Worm (Caenorhabditis elegans) whole organism, mixed stage, embryonic: Measurements from ENCODE around the gene C05D11.8.

Source experiments
- M03D4.4 ChIP-seq: sonication (generic microtip); optimal IDR thresholded peaks from 2 replicates; lab custom pipeline; 2017; ENCODE audit warnings: mild to moderate bottlenecking, missing genetic modification characterization, missing compliant biosample characterization
- blmp-1 ChIP-seq: fragments of 150-350 bp; optimal IDR thresholded peaks from 2 replicates; lab custom pipeline; 2014; ENCODE audit warnings: missing biosample characterization, missing genetic modification characterization
- ceh-39 ChIP-seq: fragments of 150-350 bp; optimal IDR thresholded peaks from 2 replicates; lab custom pipeline; 2014; ENCODE audit warnings: missing biosample characterization, missing genetic modification characterization
- ces-1 ChIP-seq: fragments of 150-350 bp; optimal IDR thresholded peaks from 2 replicates; lab custom pipeline; 2014; ENCODE audit warnings: missing biosample characterization, missing genetic modification reagents, missing genetic modification characterization
- cnd-1 ChIP-seq: fragments of 200-800 bp; sonication (Bioruptor generic); optimal IDR thresholded peaks from 2 replicates; lab custom pipeline; 2018; ENCODE audit warnings: mild to moderate bottlenecking, missing genetic modification characterization, missing compliant biosample characterization
- drap-1 ChIP-seq: fragments of 200-800 bp; sonication (Bioruptor generic); optimal IDR thresholded peaks from 3 replicates; lab custom pipeline; 2018; ENCODE audit warnings: mild to moderate bottlenecking, missing genetic modification characterization, missing compliant biosample characterization
- elt-1 ChIP-seq: sonication (generic microtip); optimal IDR thresholded peaks from 2 replicates; lab custom pipeline; 2017; ENCODE audit warnings: missing genetic modification characterization, mild to moderate bottlenecking, missing compliant biosample characterization, antibody characterized with exemption, moderate library complexity, borderline replicate concordance; ENCODE audit not compliant: insufficient read depth
- elt-3 ChIP-seq: fragments of 150-350 bp; optimal IDR thresholded peaks from 2 replicates; lab custom pipeline; 2014; ENCODE audit warnings: missing biosample characterization, missing genetic modification characterization
- flh-1 ChIP-seq: fragments of 200-800 bp; sonication (Bioruptor generic); optimal IDR thresholded peaks from 2 replicates; lab custom pipeline; 2018; ENCODE audit warnings: mild to moderate bottlenecking, missing genetic modification characterization, moderate library complexity, missing compliant biosample characterization
- ham-2 ChIP-seq: fragments of 200-800 bp; sonication (Bioruptor generic); optimal IDR thresholded peaks from 2 replicates; lab custom pipeline; 2018; ENCODE audit warnings: mild to moderate bottlenecking, missing genetic modification characterization, missing compliant biosample characterization
- hlh-1 ChIP-seq: fragments of 150-350 bp; optimal IDR thresholded peaks from 2 replicates; lab custom pipeline; 2014; ENCODE audit warnings: missing biosample characterization, missing genetic modification reagents, missing genetic modification characterization
- lin-13 ChIP-seq: fragments of 150-350 bp; optimal IDR thresholded peaks from 2 replicates; lab custom pipeline; 2014; ENCODE audit warnings: missing biosample characterization, missing genetic modification characterization
- lin-32 ChIP-seq: fragments of 200-800 bp; sonication (Bioruptor generic); optimal IDR thresholded peaks from 2 replicates; lab custom pipeline; 2018; ENCODE audit warnings: mild to moderate bottlenecking, missing genetic modification characterization, missing compliant biosample characterization
- lsy-2 ChIP-seq: fragments of 150-350 bp; optimal IDR thresholded peaks from 2 replicates; lab custom pipeline; 2014; ENCODE audit warnings: missing biosample characterization, missing genetic modification characterization
- mab-5 ChIP-seq: fragments of 150-350 bp; optimal IDR thresholded peaks from 2 replicates; lab custom pipeline; 2014; ENCODE audit warnings: missing biosample characterization, missing genetic modification characterization
- mep-1 ChIP-seq: fragments of 150-350 bp; optimal IDR thresholded peaks from 2 replicates; lab custom pipeline; 2017; ENCODE audit warnings: missing biosample characterization, missing genetic modification reagents, missing genetic modification characterization, inconsistent platforms
- mls-2 ChIP-seq: sonication (generic microtip); optimal IDR thresholded peaks from 2 replicates; lab custom pipeline; 2016; ENCODE audit warnings: mild to moderate bottlenecking, missing genetic modification characterization, moderate library complexity, missing compliant biosample characterization
- nhr-12 ChIP-seq: fragments of 150-350 bp; optimal IDR thresholded peaks from 2 replicates; lab custom pipeline; 2014; ENCODE audit warnings: missing biosample characterization, missing genetic modification characterization
- nhr-2 ChIP-seq: fragments of 150-350 bp; optimal IDR thresholded peaks from 2 replicates; lab custom pipeline; 2014; ENCODE audit warnings: missing biosample characterization, missing genetic modification characterization
- nhr-237 ChIP-seq: fragments of 150-350 bp; optimal IDR thresholded peaks from 2 replicates; lab custom pipeline; 2014; ENCODE audit warnings: missing biosample characterization, missing genetic modification characterization
- nhr-28 ChIP-seq: fragments of 150-350 bp; optimal IDR thresholded peaks from 2 replicates; lab custom pipeline; 2014; ENCODE audit warnings: missing biosample characterization, missing genetic modification characterization
- nhr-76 ChIP-seq: sonication (generic microtip); optimal IDR thresholded peaks from 2 replicates; lab custom pipeline; 2017; ENCODE audit warnings: missing biosample characterization, missing genetic modification characterization
- pha-4 ChIP-seq: fragments of 150-350 bp; optimal IDR thresholded peaks from 2 replicates; lab custom pipeline; 2018; ENCODE audit warnings: missing biosample characterization, missing genetic modification reagents, missing genetic modification characterization
- sem-2 ChIP-seq: fragments of 200-800 bp; sonication (Bioruptor generic); optimal IDR thresholded peaks from 2 replicates; lab custom pipeline; 2018; ENCODE audit warnings: mild to moderate bottlenecking, missing genetic modification characterization, missing compliant biosample characterization
- snpc-4 ChIP-seq: fragments of 150-350 bp; optimal IDR thresholded peaks from 2 replicates; lab custom pipeline; 2014; ENCODE audit warnings: missing biosample characterization, missing genetic modification characterization
- sptf-1 ChIP-seq: sonication (generic microtip); optimal IDR thresholded peaks from 2 replicates; lab custom pipeline; 2017; ENCODE audit warnings: mild to moderate bottlenecking, missing genetic modification characterization, moderate library complexity, missing compliant biosample characterization
- tbx-8 ChIP-seq: fragments of 200-800 bp; sonication (Bioruptor generic); optimal IDR thresholded peaks from 2 replicates; lab custom pipeline; 2018; ENCODE audit warnings: mild to moderate bottlenecking, missing genetic modification characterization, moderate library complexity, missing compliant biosample characterization
- unc-120 ChIP-seq: sonication (generic microtip); optimal IDR thresholded peaks from 2 replicates; lab custom pipeline; 2017; ENCODE audit warnings: missing genetic modification characterization, missing compliant biosample characterization; ENCODE audit not compliant: poor library complexity, severe bottlenecking
- unc-39 ChIP-seq: fragments of 150-350 bp; optimal IDR thresholded peaks from 2 replicates; lab custom pipeline; 2014; ENCODE audit warnings: missing biosample characterization, missing genetic modification characterization
- unc-62 ChIP-seq: fragments of 150-350 bp; optimal IDR thresholded peaks from 2 replicates; lab custom pipeline; 2014; ENCODE audit warnings: missing biosample characterization, missing genetic modification reagents, missing genetic modification characterization
- ztf-11 ChIP-seq: fragments of 150-350 bp; optimal IDR thresholded peaks from 2 replicates; lab custom pipeline; 2014; ENCODE audit warnings: missing biosample characterization, missing genetic modification characterization

Gene C05D11.8

DNA sequence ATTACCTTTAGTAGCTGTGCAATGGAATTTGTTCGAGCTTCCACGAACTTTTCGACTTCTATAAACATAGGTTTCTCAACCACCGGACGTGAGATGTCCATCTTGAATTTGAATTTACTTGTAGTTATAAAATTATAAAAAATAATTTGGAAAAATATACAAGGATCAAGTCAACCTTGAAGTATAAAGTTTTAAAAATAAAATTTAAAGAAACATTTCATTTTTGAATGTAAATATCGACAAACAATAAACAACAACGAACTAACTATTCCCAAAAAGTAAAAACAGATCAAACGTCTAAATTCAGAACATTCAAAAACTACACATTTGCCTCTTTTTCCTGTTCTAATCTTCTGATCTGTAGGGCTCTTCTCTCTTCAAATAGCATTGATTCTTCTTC lies 3.7 kb upstream of the C05D11.8 start, which contains the start of gene popl-1:
popl-1 (minus strand) TSS at position 101 of the 400 bp plus-strand sequence.
- no peak for TF ChIP-seq nhr-76 (tag; lab: Kevin White, UChicago)
- no peak for TF ChIP-seq nhr-237 (tag; lab: Kevin White, UChicago)
- TF ChIP-seq ztf-11 (tag; lab: Kevin White, UChicago): no peak
- no peak for TF ChIP-seq elt-1 (tag; lab: Kevin White, UChicago)
- TF ChIP-seq tbx-8 (GFP tag; lab: Kevin White, UChicago): no peak
- no peak for TF ChIP-seq ham-2 (GFP tag; lab: Kevin White, UChicago)
- TF ChIP-seq hlh-1 (tag; lab: Kevin White, UChicago): no peak
- TF ChIP-seq unc-62 (GFP tag; lab: Kevin White, UChicago): no peak
- TF ChIP-seq sem-2 (GFP tag; lab: Kevin White, UChicago): no peak
- no peak for TF ChIP-seq mep-1 (tag; lab: Kevin White, UChicago)
- no peak for TF ChIP-seq ceh-39
- TF ChIP-seq blmp-1: no peak
- no peak for TF ChIP-seq unc-39 (tag; lab: Kevin White, UChicago)
- no peak for TF ChIP-seq lin-32
- TF ChIP-seq ces-1 (GFP tag; lab: Kevin White, UChicago): no peak

DNA sequence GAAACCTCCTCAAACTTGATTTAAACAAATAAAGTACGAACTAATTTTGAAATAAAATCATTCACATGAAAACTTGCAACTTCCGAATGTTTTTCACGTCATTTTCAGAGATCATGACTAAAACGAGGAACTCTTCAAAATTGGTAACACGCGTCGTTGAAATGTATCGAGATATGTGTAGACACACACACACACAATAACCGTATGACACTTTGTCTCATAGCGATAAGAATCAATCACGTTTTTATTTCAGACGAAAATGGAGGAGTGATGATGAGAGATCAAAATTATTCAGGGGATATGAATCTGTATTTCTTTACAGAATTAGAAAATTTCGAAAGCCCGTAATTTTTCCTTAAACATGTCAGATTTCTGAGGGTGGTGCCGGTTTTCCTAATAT lies 4.4 kb downstream of the C05D11.8 start:
- no peak for TF ChIP-seq nhr-28
- no peak for TF ChIP-seq elt-3 (tag; lab: Kevin White, UChicago)
- TF ChIP-seq nhr-76 (tag; lab: Kevin White, UChicago): no peak
- no peak for TF ChIP-seq mab-5 (tag; lab: Kevin White, UChicago)
- TF ChIP-seq, all 35 proteins: peak for 0

ce11 chrIII:6421973-6422511 lies 5.1 kb downstream of the C05D11.8 start:
- TF ChIP-seq mls-2 (no peak), cnd-1 (tag; lab: Kevin White, UChicago) (no peak), nhr-12 (tag; lab: Kevin White, UChicago) (no peak), ztf-11 (tag; lab: Kevin White, UChicago) (no peak), mep-1 (tag; lab: Kevin White, UChicago) (no peak), elt-3 (tag; lab: Kevin White, UChicago) (no peak), elt-1 (tag; lab: Kevin White, UChicago) (no peak), unc-39 (tag; lab: Kevin White, UChicago) (no peak), pha-4 (tag; lab: Kevin White, UChicago) (no peak), lin-32 (no peak), M03D4.4 (tag; lab: Kevin White, UChicago) (no peak), nhr-2 (tag; lab: Kevin White, UChicago) (no peak), flh-1 (GFP tag; lab: Kevin White, UChicago) (no peak), lsy-2 (tag; lab: Kevin White, UChicago) (no peak), blmp-1 (no peak), unc-120 (tag; lab: Kevin White, UChicago) (no peak), drap-1 (no peak)

DNA sequence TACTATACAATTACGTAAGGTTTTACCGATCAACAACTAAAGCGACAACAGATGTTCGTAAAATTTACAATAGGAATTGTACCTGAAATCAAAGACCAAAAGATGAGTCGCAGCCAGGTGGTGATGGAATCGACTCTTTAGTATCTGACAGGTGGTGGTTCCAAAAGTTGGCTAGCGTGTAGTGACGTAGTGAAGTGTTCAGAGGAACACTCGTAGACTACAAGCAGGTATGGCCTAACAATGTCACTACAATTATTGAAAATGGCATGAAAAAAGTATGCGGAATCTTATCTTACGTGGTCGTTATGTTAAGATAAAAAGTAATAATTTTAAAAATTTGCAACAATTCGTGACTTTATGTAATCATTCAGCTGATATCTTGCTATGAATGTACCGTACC lies 5.6 kb downstream of the C05D11.8 start:
- TF ChIP-seq nhr-237 (tag; lab: Kevin White, UChicago) (no peak), nhr-12 (tag; lab: Kevin White, UChicago) (peak; percentile 52)

- peak; percentile 59 for TF ChIP-seq elt-1 (tag; lab: Kevin White, UChicago)
- TF ChIP-seq cnd-1 (tag; lab: Kevin White, UChicago): peak; percentile 61
- no peak for TF ChIP-seq sem-2 (GFP tag; lab: Kevin White, UChicago)
- TF ChIP-seq sptf-1 (tag; lab: Kevin White, UChicago): no peak
- TF ChIP-seq hlh-1 (tag; lab: Kevin White, UChicago): peak; percentile 71
- TF ChIP-seq snpc-4 (tag; lab: Kevin White, UChicago): no peak
- no peak for TF ChIP-seq lin-13 (tag; lab: Kevin White, UChicago)
- peak; percentile 17 for TF ChIP-seq unc-62 (GFP tag; lab: Kevin White, UChicago)
- peak; percentile 45 for TF ChIP-seq unc-120 (tag; lab: Kevin White, UChicago)
- no peak for TF ChIP-seq tbx-8 (GFP tag; lab: Kevin White, UChicago)
- no peak for TF ChIP-seq drap-1
- TF ChIP-seq ces-1 (GFP tag; lab: Kevin White, UChicago): peak; percentile 75
- peak; percentile 93 for TF ChIP-seq ham-2 (GFP tag; lab: Kevin White, UChicago)
- TF ChIP-seq mep-1 (tag; lab: Kevin White, UChicago): peak; percentile 18
- TF ChIP-seq pha-4 (tag; lab: Kevin White, UChicago): peak; percentile 82
- TF ChIP-seq lsy-2 (tag; lab: Kevin White, UChicago): peak; percentile 37
These were observed 6.1 kb downstream of the C05D11.8 start for ce11 chrIII:6420995-6421404.
